Worm (Caenorhabditis elegans): ENCODE measurements around the gene T26E4.18.

- TF ChIP-seq klf-2 (GFP tag; conservative IDR thresholded peaks at IDR 0.05) (no peak), cog-1 (tag; optimal IDR thresholded peaks at IDR 0.05) (no peak), med-1 (GFP tag; optimal IDR thresholded peaks at IDR 0.05; ENCODE audit: insufficient read depth) (no peak), flt-1 (GFP tag; IDR thresholded peaks at IDR 0.05) (no peak), tab-1 (GFP tag; IDR thresholded peaks at IDR 0.05) (no peak), T22C8.4 (GFP tag; IDR thresholded peaks at IDR 0.05) (no peak), ztf-29 (GFP tag; IDR thresholded peaks at IDR 0.05) (no peak), ref-1 (GFP tag; conservative IDR thresholded peaks at IDR 0.05) (no peak), ztf-23 (GFP tag; IDR thresholded peaks at IDR 0.05) (no peak)
These were observed 21.2 kb downstream of the T26E4.18 start, which contains the start of gene T26E4.3 for ce11 chrV:15782494-15782893.

All from whole organism, midembryonic.